Worm (Caenorhabditis elegans): ENCODE data around the gene cul-2.

DNA sequence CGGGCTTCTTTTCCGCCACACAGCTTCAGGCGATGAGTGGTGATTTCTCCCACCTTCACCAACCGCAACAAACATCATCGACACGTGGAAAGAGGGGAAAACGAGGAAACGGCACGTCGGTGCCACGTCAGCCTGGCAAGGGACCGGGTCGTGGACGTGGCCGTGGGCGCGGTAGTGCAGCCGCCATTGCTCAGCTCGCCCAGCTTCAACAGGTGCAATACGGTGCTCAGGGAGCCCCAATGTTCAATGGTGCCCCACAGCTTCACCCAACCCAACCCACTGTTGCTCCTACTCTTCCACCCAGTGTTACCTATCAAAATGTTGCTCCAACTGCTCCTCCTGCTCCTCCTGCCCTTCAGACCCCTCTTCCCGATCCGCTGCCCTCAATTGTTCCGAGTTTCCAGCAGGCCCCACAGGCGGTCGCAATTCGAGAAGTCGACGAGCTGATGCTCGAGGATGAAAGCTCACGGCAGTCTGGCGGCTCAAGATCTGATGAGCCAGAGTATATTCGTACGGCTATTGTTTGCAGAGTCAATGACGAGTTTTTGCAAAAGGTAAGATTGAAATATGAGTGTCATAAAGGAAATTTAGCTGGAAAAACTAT lies 41.1 kb upstream of the cul-2 start:
- TF ChIP-seq flt-1 (GFP tag; IDR thresholded peaks at IDR 0.05) (peak; percentile 48; the same call in 1 of the 2 replicates), ztf-23 (GFP tag; IDR thresholded peaks at IDR 0.05) (no peak), klf-2 (GFP tag; conservative IDR thresholded peaks at IDR 0.05) (no peak), ztf-29 (GFP tag; IDR thresholded peaks at IDR 0.05) (no peak)
